Worm (Caenorhabditis elegans) whole organism, L1 larva: ENCODE results near the gene tric-1B.1.

Experiments
- efl-3 ChIP-seq: fragments of 200-800 bp; sonication (Bioruptor generic); optimal IDR thresholded peaks from 2 replicates; lab custom pipeline; 2018; ENCODE audit warnings: mild to moderate bottlenecking, missing genetic modification characterization, missing compliant biosample characterization
- hpl-2 ChIP-seq: fragments of 150-350 bp; optimal IDR thresholded peaks from 2 replicates; lab custom pipeline; 2014; ENCODE audit warnings: missing biosample characterization, missing genetic modification reagents, missing genetic modification characterization
- ztf-4 ChIP-seq: fragments of 150-350 bp; optimal IDR thresholded peaks from 2 replicates; lab custom pipeline; 2014; ENCODE audit warnings: missing biosample characterization, missing genetic modification characterization

ce11 chrII:12208741-12209140 lies 57.3 kb downstream of the tric-1B.1 start:
- TF ChIP-seq ztf-4 (tag; lab: Kevin White, UChicago) = no peak
- no peak for TF ChIP-seq efl-3 (GFP tag; lab: Kevin White, UChicago)
- TF ChIP-seq hpl-2 = no peak
